Worm (Caenorhabditis elegans): ENCODE data around the gene C50E3.12.

DNA sequence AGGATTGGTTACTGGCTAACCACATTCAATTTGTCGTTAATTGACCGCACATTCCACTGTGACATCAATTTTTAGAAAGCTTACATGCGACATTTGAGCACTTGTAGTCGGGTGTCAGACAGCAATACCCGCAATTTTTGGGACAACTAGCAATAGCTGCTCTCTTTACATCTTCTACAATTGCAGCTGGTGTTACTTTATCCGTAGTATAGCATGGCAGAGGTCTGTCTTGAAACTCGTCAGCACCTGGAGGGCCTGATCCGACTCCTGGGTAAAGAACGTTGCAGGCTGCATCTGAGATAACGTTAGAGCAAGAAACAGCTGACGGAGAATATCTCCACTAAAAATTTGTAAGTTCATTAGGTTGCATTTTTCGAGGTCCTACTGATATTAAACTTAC lies 17.5 kb upstream of the C50E3.12 start:
- TF ChIP-seq egl-44 (GFP tag; IDR thresholded peaks at IDR 0.05) (no peak), K11D2.4 (GFP tag; IDR thresholded peaks at IDR 0.05) (no peak), unc-130 (GFP tag; optimal IDR thresholded peaks at IDR 0.05) (no peak), nfya-1 (tag; optimal IDR thresholded peaks at IDR 0.05; ENCODE audit: borderline replicate concordance, insufficient read depth) (no peak), snpc-4 (GFP tag; optimal IDR thresholded peaks at IDR 0.05) (no peak), snpc-4 (tag; optimal IDR thresholded peaks at IDR 0.05) (no peak), fkh-3 (tag; optimal IDR thresholded peaks at IDR 0.05) (no peak), Y79H2A.3 (GFP tag; conservative IDR thresholded peaks at IDR 0.05) (no peak), unc-62 (GFP tag; optimal IDR thresholded peaks at IDR 0.05) (no peak)
